Worm (Caenorhabditis elegans) whole organism, L4 larva: ENCODE data around the gene C18H7.11.

Source experiments
- D1046.2 ChIP-seq: fragments of 200-800 bp; sonication (Bioruptor generic); IDR thresholded peaks from 2 replicates; pipeline ENCODE4 v1.3.6; 2022; ENCODE audit warnings: missing genetic modification characterization, missing compliant biosample characterization
- F37D6.2 ChIP-seq: sonication (generic microtip); optimal IDR thresholded peaks from 2 replicates; lab custom pipeline; 2016; ENCODE audit warnings: mild to moderate bottlenecking, missing genetic modification characterization, missing compliant biosample characterization
- F44E2.7 ChIP-seq: fragments of 200-800 bp; sonication (Bioruptor generic); IDR thresholded peaks from 2 replicates; pipeline ENCODE4 v2.1.2; 2022; ENCODE audit warnings: missing genetic modification characterization, missing compliant biosample characterization
- Y5F2A.4 ChIP-seq: fragments of 200-800 bp; sonication (Bioruptor generic); optimal IDR thresholded peaks from 2 replicates; lab custom pipeline; 2018; ENCODE audit warnings: mild to moderate bottlenecking, missing genetic modification characterization, missing compliant biosample characterization
- ZK546.5 ChIP-seq, 2 experiments: sonication (generic microtip); optimal IDR thresholded peaks; 2 replicates each; lab custom pipeline; 2017; ENCODE audit warnings: missing biosample characterization in 2 of 2, missing genetic modification characterization in 2 of 2
- aha-1 ChIP-seq: fragments of 150-350 bp; peaks from one replicate; lab custom pipeline; 2014; ENCODE audit warnings: missing biosample characterization, missing genetic modification characterization
- ama-1 ChIP-seq: fragments of 150-350 bp; optimal IDR thresholded peaks from 2 replicates; lab custom pipeline; 2014; ENCODE audit warnings: inconsistent platforms, mixed read lengths
- arid-1 ChIP-seq: fragments of 200-800 bp; sonication (Bioruptor generic); conservative IDR thresholded peaks from 2 replicates; pipeline ENCODE4 v1.3.6; 2022; ENCODE audit warnings: missing genetic modification reagents, missing genetic modification characterization, missing compliant biosample characterization
- ceh-62 ChIP-seq: sonication (generic microtip); optimal IDR thresholded peaks from 2 replicates; lab custom pipeline; 2017; ENCODE audit warnings: missing biosample characterization, missing genetic modification characterization
- cey-2 ChIP-seq: sonication (generic microtip); optimal IDR thresholded peaks from 3 replicates; lab custom pipeline; 2017; ENCODE audit warnings: missing genetic modification characterization, mild to moderate bottlenecking, missing compliant biosample characterization, antibody characterized with exemption, borderline replicate concordance; ENCODE audit not compliant: insufficient read depth
- daf-19 ChIP-seq: fragments of 200-800 bp; sonication (Bioruptor generic); conservative IDR thresholded peaks from 2 replicates; pipeline ENCODE4 v1.3.6; 2022; ENCODE audit warnings: missing genetic modification characterization, missing compliant biosample characterization
- dmd-6 ChIP-seq: fragments of 200-800 bp; sonication (Bioruptor generic); IDR thresholded peaks from 2 replicates; pipeline ENCODE4 v1.3.6; 2022; ENCODE audit warnings: missing genetic modification reagents, missing genetic modification characterization, missing compliant biosample characterization
- duxl-1 ChIP-seq: sonication (generic microtip); optimal IDR thresholded peaks from 2 replicates; lab custom pipeline; 2016; ENCODE audit warnings: mild to moderate bottlenecking, missing genetic modification characterization, moderate library complexity, missing compliant biosample characterization; ENCODE audit not compliant: poor library complexity
- dve-1 ChIP-seq: sonication (generic microtip); optimal IDR thresholded peaks from 2 replicates; lab custom pipeline; 2017; ENCODE audit warnings: antibody characterized with exemption, mild to moderate bottlenecking, missing genetic modification characterization, missing compliant biosample characterization; ENCODE audit not compliant: insufficient read depth
- fkh-10 ChIP-seq: fragments of 150-350 bp; optimal IDR thresholded peaks from 2 replicates; lab custom pipeline; 2014; ENCODE audit warnings: missing biosample characterization, missing genetic modification reagents, missing genetic modification characterization
- gei-8 ChIP-seq: fragments of 200-800 bp; sonication (Bioruptor generic); optimal IDR thresholded peaks from 2 replicates; lab custom pipeline; 2018; ENCODE audit warnings: mild to moderate bottlenecking, missing genetic modification characterization, missing compliant biosample characterization
- hif-1 ChIP-seq, 2 experiments: sonication (generic microtip); optimal IDR thresholded peaks; 2 replicates each; lab custom pipeline; 2016 to 2017; ENCODE audit warnings: missing compliant biosample characterization in 2 of 2, missing genetic modification characterization in 2 of 2, missing genetic modification reagents in 2 of 2, missing genotype in 2 of 2, mild to moderate bottlenecking in 1 of 2
- hlh-11 ChIP-seq: fragments of 200-800 bp; sonication (Bioruptor generic); optimal IDR thresholded peaks from 2 replicates; lab custom pipeline; 2018; ENCODE audit warnings: mild to moderate bottlenecking, missing genetic modification characterization, missing compliant biosample characterization
- hmg-1.1 ChIP-seq: fragments of 200-800 bp; sonication (Bioruptor generic); IDR thresholded peaks from 2 replicates; pipeline ENCODE4 v1.3.6; 2022; ENCODE audit warnings: missing genetic modification reagents, missing genetic modification characterization, missing compliant biosample characterization
- lim-7 ChIP-seq: fragments of 200-800 bp; sonication (Bioruptor generic); IDR thresholded peaks from 2 replicates; pipeline ENCODE4 v1.3.6; 2022; ENCODE audit warnings: missing genetic modification characterization, missing compliant biosample characterization
- lin-13 ChIP-seq: fragments of 150-350 bp; optimal IDR thresholded peaks from 2 replicates; lab custom pipeline; 2014; ENCODE audit warnings: missing biosample characterization, missing genetic modification reagents, missing genetic modification characterization
- lin-29 ChIP-seq: fragments of 200-800 bp; sonication (Bioruptor generic); IDR thresholded peaks from 2 replicates; pipeline ENCODE4 v1.3.6; 2022; ENCODE audit warnings: missing genetic modification reagents, missing genetic modification characterization, missing compliant biosample characterization
- lir-3 ChIP-seq: sonication (generic microtip); optimal IDR thresholded peaks from 2 replicates; lab custom pipeline; 2016; ENCODE audit warnings: mild to moderate bottlenecking, missing genetic modification characterization, missing compliant biosample characterization
- lsy-2 ChIP-seq, 2 experiments: fragments of 150-350 bp in 1 of 2; sonication (generic microtip) in 1 of 2; optimal IDR thresholded peaks; 2 replicates each; lab custom pipeline; 2014 to 2017; ENCODE audit warnings: missing biosample characterization in 2 of 2, missing genetic modification characterization in 2 of 2
- madf-9 ChIP-seq: fragments of 200-800 bp; sonication (Bioruptor generic); conservative IDR thresholded peaks from 2 replicates; pipeline ENCODE4 v1.3.6; 2022; ENCODE audit warnings: missing genetic modification reagents, missing genetic modification characterization, missing compliant biosample characterization
- mdt-29 ChIP-seq: fragments of 200-800 bp; sonication (Bioruptor generic); IDR thresholded peaks from 2 replicates; pipeline ENCODE4 v1.3.6; 2022; ENCODE audit warnings: missing genetic modification reagents, missing genetic modification characterization, missing compliant biosample characterization
- nhr-10 ChIP-seq: fragments of 150-350 bp; optimal IDR thresholded peaks from 2 replicates; lab custom pipeline; 2014; ENCODE audit warnings: missing biosample characterization, missing genetic modification characterization
- nhr-111 ChIP-seq: fragments of 200-800 bp; sonication (Bioruptor generic); optimal IDR thresholded peaks from 2 replicates; lab custom pipeline; 2018; ENCODE audit warnings: mild to moderate bottlenecking, missing genetic modification characterization, missing compliant biosample characterization
- nhr-25 ChIP-seq: sonication (generic microtip); optimal IDR thresholded peaks from 2 replicates; lab custom pipeline; 2017; ENCODE audit warnings: missing genetic modification characterization, mild to moderate bottlenecking, missing compliant biosample characterization, antibody characterized with exemption, moderate library complexity, borderline replicate concordance; ENCODE audit not compliant: insufficient read depth
- nhr-28 ChIP-seq: fragments of 150-350 bp; optimal IDR thresholded peaks from 2 replicates; lab custom pipeline; 2014; ENCODE audit warnings: missing biosample characterization, missing genetic modification characterization
- nhr-42 ChIP-seq: fragments of 200-800 bp; sonication (Bioruptor generic); IDR thresholded peaks from 2 replicates; pipeline ENCODE4 v1.3.6; 2022; ENCODE audit warnings: missing genetic modification characterization, missing compliant biosample characterization
- nhr-76 ChIP-seq: fragments of 150-350 bp; optimal IDR thresholded peaks from 2 replicates; lab custom pipeline; 2014; ENCODE audit warnings: missing biosample characterization, missing genetic modification characterization
- php-3 ChIP-seq: fragments of 200-800 bp; sonication (Bioruptor generic); IDR thresholded peaks from 2 replicates; pipeline ENCODE4 v1.3.6; 2022; ENCODE audit warnings: missing genetic modification reagents, missing genetic modification characterization, missing compliant biosample characterization
- pqm-1 ChIP-seq: sonication (generic microtip); optimal IDR thresholded peaks from 2 replicates; lab custom pipeline; 2017; ENCODE audit warnings: missing biosample characterization, missing genetic modification characterization
- sdz-12 ChIP-seq: fragments of 200-800 bp; sonication (Bioruptor generic); optimal IDR thresholded peaks from 2 replicates; lab custom pipeline; 2018; ENCODE audit warnings: mild to moderate bottlenecking, missing genetic modification characterization, missing compliant biosample characterization
- set-16 ChIP-seq: fragments of 200-800 bp; sonication (Bioruptor generic); IDR thresholded peaks from 2 replicates; pipeline ENCODE4 v1.3.6; 2022; ENCODE audit warnings: missing genetic modification reagents, missing genetic modification characterization, missing compliant biosample characterization
- tra-1 ChIP-seq: fragments of 200-800 bp; sonication (Bioruptor generic); IDR thresholded peaks from 2 replicates; pipeline ENCODE4 v1.3.6; 2022; ENCODE audit warnings: missing genetic modification reagents, missing genetic modification characterization, missing compliant biosample characterization
- unc-130 ChIP-seq: sonication (generic microtip); optimal IDR thresholded peaks from 2 replicates; lab custom pipeline; 2016; ENCODE audit warnings: missing genetic modification reagents, missing genetic modification characterization, missing compliant biosample characterization
- unc-62 ChIP-seq, 3 experiments: fragments of 150-350 bp in 1 of 3; sonication (generic microtip); optimal IDR thresholded peaks in 2 of 3; peaks in 1 of 3; 1 replicate in 1 of 3; 2 replicates in 2 of 3; lab custom pipeline; 2014 to 2017; ENCODE audit warnings: missing biosample characterization in 3 of 3, missing genetic modification characterization in 3 of 3, missing genetic modification reagents in 3 of 3, missing genotype in 1 of 3
- zfp-2 ChIP-seq: sonication (generic microtip); optimal IDR thresholded peaks from 2 replicates; lab custom pipeline; 2016; ENCODE audit warnings: mild to moderate bottlenecking, missing genetic modification characterization, missing compliant biosample characterization
- zip-2 ChIP-seq: fragments of 150-350 bp; optimal IDR thresholded peaks from 2 replicates; lab custom pipeline; 2014; ENCODE audit warnings: missing biosample characterization, missing genetic modification characterization
- ztf-7 ChIP-seq: fragments of 150-350 bp; optimal IDR thresholded peaks from 2 replicates; lab custom pipeline; 2014; ENCODE audit warnings: missing biosample characterization, missing genetic modification characterization

C18H7.11 gene

ce11 chrIV:620324-620723, 23.6 kb downstream of the C18H7.11 start (continued):
- TF ChIP-seq F37D6.2 (tag; lab: Kevin White, UChicago) (no peak), ama-1 (lab: Kevin White, UChicago) (no peak), arid-1 (GFP tag; lab: Robert Waterston, UW) (peak; percentile 63; the same call in 1 of the 2 replicates), F44E2.7 (GFP tag; lab: Robert Waterston, UW) (peak; percentile 85; the same call in 1 of the 2 replicates), lir-3 (tag; lab: Kevin White, UChicago) (peak; percentile 40), hif-1 (tag; optimal IDR thresholded peaks at IDR 0.05; lab: Kevin White, UChicago) (peak in 1 of 2 experiments; percentile 43), nhr-28 (tag; lab: Kevin White, UChicago) (no peak)

- TF ChIP-seq hif-1 (tag; optimal IDR thresholded peaks at IDR 0.05; lab: Kevin White, UChicago) (no peak), madf-9 (no peak), php-3 (no peak), gei-8 (GFP tag; lab: Kevin White, UChicago) (no peak), aha-1 (tag; lab: Kevin White, UChicago) (peak; percentile 93), ceh-62 (no peak)
Measured at ce11 chrIV:622989-623388, 26.3 kb downstream of the C18H7.11 start.

ce11 chrIV:623876-624275, 27.2 kb downstream of the C18H7.11 start:
- peak; percentile 19; the same call in 1 of the 2 replicates for TF ChIP-seq lim-7 (GFP tag; lab: Robert Waterston, UW)
- TF ChIP-seq lin-13 (GFP tag; lab: Kevin White, UChicago): no peak
- TF ChIP-seq unc-62 (GFP tag; optimal IDR thresholded peaks at IDR 0.05 in 1 of 2; lab: Kevin White, UChicago): peak in 1 of 2 experiments; percentile 67
- TF ChIP-seq unc-62 (tag; optimal IDR thresholded peaks at IDR 0.05; lab: Kevin White, UChicago): no peak
- no peak for TF ChIP-seq set-16

ce11 chrIV:625947-626548, 29.3 kb downstream of the C18H7.11 start:
- no peak for TF ChIP-seq pqm-1
- no peak for TF ChIP-seq set-16
- no peak for TF ChIP-seq lsy-2 (tag; optimal IDR thresholded peaks at IDR 0.05; lab: Kevin White, UChicago)
- no peak for TF ChIP-seq D1046.2
- TF ChIP-seq unc-62 (GFP tag; optimal IDR thresholded peaks at IDR 0.05 in 1 of 2; lab: Kevin White, UChicago): peak in 1 of 2 experiments; percentile 93
- TF ChIP-seq unc-62 (tag; optimal IDR thresholded peaks at IDR 0.05; lab: Kevin White, UChicago): no peak
- TF ChIP-seq nhr-76 (tag; lab: Kevin White, UChicago): peak; percentile 91
- TF ChIP-seq nhr-42 (GFP tag; lab: Robert Waterston, UW): no peak
- peak; percentile 39 for TF ChIP-seq dve-1 (tag; lab: Kevin White, UChicago)
- no peak for TF ChIP-seq hif-1 (tag; optimal IDR thresholded peaks at IDR 0.05; lab: Kevin White, UChicago)
- TF ChIP-seq lin-29: no peak
- TF ChIP-seq tra-1 (GFP tag; lab: Robert Waterston, UW): 0 out of 2 replicates have a peak, but pooled peaks have one; percentile 22
- no peak for TF ChIP-seq ZK546.5 (tag; optimal IDR thresholded peaks at IDR 0.05; lab: Kevin White, UChicago)
- no peak for TF ChIP-seq fkh-10 (GFP tag; lab: Kevin White, UChicago)
- no peak for TF ChIP-seq nhr-111 (GFP tag; lab: Kevin White, UChicago)
- TF ChIP-seq nhr-25 (tag; lab: Kevin White, UChicago): no peak
- TF ChIP-seq arid-1 (GFP tag; lab: Robert Waterston, UW): no peak
- TF ChIP-seq zip-2 (tag; lab: Kevin White, UChicago): no peak
- TF ChIP-seq ceh-62: no peak
- no peak for TF ChIP-seq aha-1 (tag; lab: Kevin White, UChicago)
- TF ChIP-seq nhr-10: no peak
- no peak for TF ChIP-seq zfp-2 (tag; lab: Kevin White, UChicago)
- TF ChIP-seq php-3: no peak
- no peak for TF ChIP-seq Y5F2A.4
- peak; percentile 44 for TF ChIP-seq hlh-11 (tag; lab: Kevin White, UChicago)
- no peak for TF ChIP-seq lin-13 (GFP tag; lab: Kevin White, UChicago)
- no peak for TF ChIP-seq unc-130 (GFP tag; lab: Kevin White, UChicago)
- TF ChIP-seq sdz-12 (GFP tag; lab: Kevin White, UChicago): no peak
- TF ChIP-seq ztf-7: no peak
- TF ChIP-seq mdt-29 (GFP tag; lab: Robert Waterston, UW): no peak
- no peak for TF ChIP-seq duxl-1 (tag; lab: Kevin White, UChicago)
- no peak for TF ChIP-seq hmg-1.1 (GFP tag; lab: Robert Waterston, UW)
- TF ChIP-seq nhr-28 (tag; lab: Kevin White, UChicago): peak; percentile 43
- no peak for TF ChIP-seq daf-19 (GFP tag; lab: Robert Waterston, UW)
- no peak for TF ChIP-seq cey-2
- TF ChIP-seq F44E2.7 (GFP tag; lab: Robert Waterston, UW): no peak
- peak; percentile 83 for TF ChIP-seq dmd-6 (GFP tag; lab: Robert Waterston, UW)
